Worm (Caenorhabditis elegans) whole organism, L4/young adult: ENCODE data around the gene dop-4.

Source experiments
- W03F9.2 ChIP-seq: fragments of 150-350 bp; optimal IDR thresholded peaks from 2 replicates; lab custom pipeline; 2014; ENCODE audit warnings: missing biosample characterization, missing genetic modification characterization
- dao-5 ChIP-seq: sonication (generic microtip); optimal IDR thresholded peaks from 2 replicates; lab custom pipeline; 2016; ENCODE audit warnings: missing genotype, missing genetic modification characterization, moderate library complexity, missing compliant biosample characterization
- him-1 ChIP-seq: sonication (generic microtip); optimal IDR thresholded peaks from 2 replicates; lab custom pipeline; 2016; ENCODE audit warnings: missing genotype, missing genetic modification reagents, missing genetic modification characterization, missing compliant biosample characterization

The dop-4 gene

ce11 chrX:1311577-1311976 is 16.5 kb downstream of the dop-4 start:
- TF ChIP-seq W03F9.2 (tag; lab: Kevin White, UChicago) (no peak), him-1 (tag; lab: Kevin White, UChicago) (no peak), dao-5 (tag; lab: Kevin White, UChicago) (no peak)

DNA sequence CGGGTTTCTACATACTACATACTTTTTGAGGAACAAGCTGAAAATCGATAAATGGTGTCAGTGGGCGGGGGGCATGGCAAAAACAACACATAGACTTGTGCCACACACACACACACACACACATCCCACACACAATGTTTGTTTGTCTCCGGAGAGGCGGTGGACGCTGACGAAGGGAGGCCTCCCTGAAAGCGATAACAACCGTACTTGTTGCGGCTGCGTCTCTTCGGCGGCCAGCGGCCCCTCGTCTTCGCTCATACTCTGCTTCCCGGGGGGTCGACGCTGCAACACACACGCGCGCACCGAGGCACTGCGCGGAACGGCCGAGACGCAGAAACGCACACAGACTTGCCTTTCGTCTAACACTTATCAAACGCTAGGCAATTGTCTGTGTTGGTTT is 24.7 kb downstream of the dop-4 start:
- TF ChIP-seq him-1 (tag; lab: Kevin White, UChicago) = no peak
- TF ChIP-seq W03F9.2 (tag; lab: Kevin White, UChicago) = no peak
- TF ChIP-seq dao-5 (tag; lab: Kevin White, UChicago) = no peak

- TF ChIP-seq dao-5 (tag; lab: Kevin White, UChicago) (no peak), W03F9.2 (tag; lab: Kevin White, UChicago) (no peak), him-1 (tag; lab: Kevin White, UChicago) (no peak)
Measured at ce11 chrX:1321044-1321443, 26.0 kb downstream of the dop-4 start, which contains the start of gene pdk-1. TSS of gene pdk-1 (plus strand) at chrX:1321344.

DNA sequence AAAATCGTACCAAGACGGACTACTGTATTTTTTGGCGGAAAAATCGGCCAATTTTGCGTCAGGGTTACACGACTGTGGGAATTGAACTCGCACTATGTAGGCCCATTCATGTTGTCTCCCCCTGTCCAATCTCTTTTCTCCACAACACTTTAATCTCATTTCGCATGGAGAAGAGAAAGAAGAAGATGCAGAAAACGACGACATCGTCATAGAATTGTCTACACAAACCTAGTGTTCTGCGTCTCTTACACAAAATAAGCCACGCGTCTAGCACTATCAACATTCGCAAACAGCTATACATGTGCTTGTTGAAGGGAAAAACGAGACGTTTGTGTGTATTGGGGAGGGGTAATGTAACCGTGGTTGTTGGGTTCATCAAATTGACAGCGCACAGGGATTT is 27.9 kb downstream of the dop-4 start:
- TF ChIP-seq him-1 (tag; lab: Kevin White, UChicago) (peak; percentile 61), W03F9.2 (tag; lab: Kevin White, UChicago) (peak; percentile 51), dao-5 (tag; lab: Kevin White, UChicago) (no peak)

DNA sequence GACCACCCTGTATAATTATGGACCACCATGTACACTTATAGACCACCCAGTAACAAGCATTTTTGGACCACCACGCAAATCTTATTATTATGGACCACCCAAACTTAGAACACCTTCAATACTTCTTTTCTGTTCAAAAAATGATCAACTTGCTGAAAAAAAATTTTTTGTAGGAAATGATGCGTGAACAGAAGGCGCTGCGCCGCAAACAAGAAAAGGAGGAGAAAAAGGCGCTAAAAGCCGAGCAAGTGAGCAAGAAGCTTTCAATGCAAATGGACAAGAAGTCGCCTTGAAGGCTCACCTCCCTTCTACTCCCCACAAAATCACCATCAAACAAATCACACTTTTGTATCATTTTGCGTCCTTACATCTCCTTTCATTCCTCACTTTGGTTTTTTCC is 32.1 kb downstream of the dop-4 start:
- no peak for TF ChIP-seq him-1 (tag; lab: Kevin White, UChicago)
- no peak for TF ChIP-seq dao-5 (tag; lab: Kevin White, UChicago)
- TF ChIP-seq W03F9.2 (tag; lab: Kevin White, UChicago) = no peak

DNA sequence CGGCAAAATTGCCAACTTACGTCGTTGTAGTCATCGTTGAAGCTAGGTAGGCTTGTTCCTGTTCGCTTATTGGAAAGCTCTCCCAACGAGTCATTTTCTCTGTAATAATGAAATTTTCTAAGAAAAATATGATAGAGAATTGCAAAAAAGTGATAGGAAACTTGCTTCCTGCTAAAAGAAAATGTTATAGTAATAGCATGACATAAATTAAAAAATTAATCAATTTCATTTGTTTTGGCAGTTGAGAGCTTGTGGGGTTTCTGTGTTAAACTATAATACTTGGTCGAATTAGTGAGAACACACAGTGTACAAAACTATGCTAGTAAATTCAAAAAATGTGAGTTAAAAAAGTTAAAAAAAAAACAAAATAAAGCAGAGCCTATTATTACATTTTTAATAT is 34.8 kb downstream of the dop-4 start, which contains the start of gene F21E9.2:
F21E9.2 (minus strand) TSS at position 101 of the 400 bp plus-strand sequence.
- no peak for TF ChIP-seq dao-5 (tag; lab: Kevin White, UChicago)
- no peak for TF ChIP-seq W03F9.2 (tag; lab: Kevin White, UChicago)
- no peak for TF ChIP-seq him-1 (tag; lab: Kevin White, UChicago)

- TF ChIP-seq W03F9.2 (tag; lab: Kevin White, UChicago) (no peak), him-1 (tag; lab: Kevin White, UChicago) (no peak), dao-5 (tag; lab: Kevin White, UChicago) (no peak)
Measured at ce11 chrX:1337009-1337408, 42.0 kb downstream of the dop-4 start, which contains the start of gene ttr-37. TSS of gene ttr-37 (minus strand) at chrX:1337175.

- no peak for TF ChIP-seq W03F9.2 (tag; lab: Kevin White, UChicago)
- TF ChIP-seq him-1 (tag; lab: Kevin White, UChicago) = no peak
- TF ChIP-seq dao-5 (tag; lab: Kevin White, UChicago) = no peak
Measured at ce11 chrX:1337834-1338233, 42.8 kb downstream of the dop-4 start.

DNA sequence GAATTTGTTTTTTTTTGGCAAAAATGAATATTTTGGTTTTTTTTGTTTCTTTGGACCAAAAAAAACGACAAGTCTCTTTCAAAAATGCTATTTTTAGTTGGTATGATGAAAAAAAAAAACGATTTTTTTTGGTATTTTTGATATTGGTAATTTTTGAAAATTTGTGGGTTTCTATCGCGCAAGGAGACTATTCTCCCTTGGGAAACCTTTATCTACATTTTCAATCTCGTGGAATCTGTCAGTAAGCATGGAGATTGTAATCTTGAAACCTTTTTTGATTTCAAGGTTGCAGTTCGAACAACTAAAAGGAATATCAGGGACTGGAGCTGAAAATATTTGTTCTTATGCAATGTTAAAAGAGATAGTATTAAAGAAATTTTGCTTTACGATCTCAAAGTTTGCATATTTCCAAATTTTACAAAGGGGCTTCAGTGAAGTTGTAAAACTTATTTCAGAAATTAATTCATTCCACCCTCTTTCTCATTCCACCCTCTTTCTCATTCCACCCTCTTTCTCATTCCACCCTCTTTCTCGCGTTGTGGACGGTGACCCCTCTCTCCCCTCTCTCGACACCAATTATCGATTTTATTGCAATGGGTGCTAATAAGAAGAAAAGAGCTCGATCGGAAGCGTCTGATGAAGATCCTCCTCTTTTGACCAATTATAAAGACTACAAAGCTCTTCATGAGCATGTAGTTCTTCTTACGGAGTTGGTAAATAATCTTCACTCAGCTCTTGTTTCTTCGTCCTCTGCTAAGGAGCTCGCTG is 44.0 kb downstream of the dop-4 start:
- no peak for TF ChIP-seq W03F9.2 (tag; lab: Kevin White, UChicago)
- TF ChIP-seq him-1 (tag; lab: Kevin White, UChicago) = no peak
- TF ChIP-seq dao-5 (tag; lab: Kevin White, UChicago) = no peak

- TF ChIP-seq W03F9.2 (tag; lab: Kevin White, UChicago) (no peak), him-1 (tag; lab: Kevin White, UChicago) (no peak), dao-5 (tag; lab: Kevin White, UChicago) (no peak)
Measured at ce11 chrX:1344321-1344720, 49.3 kb downstream of the dop-4 start, which contains the start of gene ins-39. TSS of gene ins-39 (minus strand) at chrX:1344421.

- TF ChIP-seq him-1 (tag; lab: Kevin White, UChicago) (peak; percentile 98), dao-5 (tag; lab: Kevin White, UChicago) (peak; percentile 86), W03F9.2 (tag; lab: Kevin White, UChicago) (peak; percentile 96)
Measured at ce11 chrX:1344818-1345217, 49.8 kb downstream of the dop-4 start.
